Worm (Caenorhabditis elegans): ENCODE data around the gene Y17G9B.5.
"Not testable (repeated sequence)": the region's sequence is repeated elsewhere in the genome, so short reads cannot be mapped to it uniquely, and the experiment has no call there.

- TF ChIP-seq F10E7.11 (tag; optimal IDR thresholded peaks at IDR 0.05); ama-1 (optimal IDR thresholded peaks at IDR 0.05); ama-1 (GFP tag; optimal IDR thresholded peaks at IDR 0.05); ztf-25 (GFP tag; IDR thresholded peaks at IDR 0.05); aptf-3 (GFP tag; IDR thresholded peaks at IDR 0.05); ZK185.1 (tag; optimal IDR thresholded peaks at IDR 0.05; ENCODE audit: poor library complexity, severe bottlenecking); unc-62 (GFP tag; optimal IDR thresholded peaks at IDR 0.05); attf-5 (GFP tag; optimal IDR thresholded peaks at IDR 0.05); F57C9.4 (tag; optimal IDR thresholded peaks at IDR 0.05): not testable (repeated sequence)
Observed at ce11 chrIV:4784687-4785086, 34.6 kb downstream of the Y17G9B.5 start.

Data from whole organism, young adult.